Fruit fly (Drosophila melanogaster) whole organism, prepupa: ENCODE data around the gene Tailor.

Experiments used
- Blimp-1 ChIP-seq: fragments of 200-800 bp; sonication (Bioruptor generic); optimal IDR thresholded peaks from 3 replicates; lab custom pipeline; 2017; ENCODE audit warnings: missing biosample characterization, missing genetic modification characterization, mild to moderate bottlenecking, moderate library complexity, missing genetic modification reagents
- CG10631 ChIP-seq: fragments of 200-800 bp; sonication (Bioruptor generic); optimal IDR thresholded peaks from 2 replicates; lab custom pipeline; 2016; ENCODE audit warnings: missing biosample characterization, missing genetic modification characterization
- CG10669 ChIP-seq: fragments of 200-800 bp; sonication (Bioruptor generic); optimal IDR thresholded peaks from 3 replicates; lab custom pipeline; 2018; ENCODE audit warnings: missing biosample characterization, mild to moderate bottlenecking, missing genetic modification characterization, moderate library complexity
- CG11294 ChIP-seq: fragments of 200-800 bp; sonication (Bioruptor generic); IDR thresholded peaks from 2 replicates; pipeline ENCODE4 v1.3.6; 2022; ENCODE audit warnings: missing biosample characterization, missing genetic modification characterization
- CG15336 ChIP-seq: fragments of 200-800 bp; sonication (Bioruptor generic); IDR thresholded peaks from 2 replicates; pipeline ENCODE4 v1.3.6; 2022; ENCODE audit warnings: missing biosample characterization, missing genetic modification characterization
- CG16779 ChIP-seq: fragments of 200-800 bp; sonication (Bioruptor generic); optimal IDR thresholded peaks from 3 replicates; lab custom pipeline; 2017; ENCODE audit warnings: missing biosample characterization, mild to moderate bottlenecking, missing genetic modification characterization
- CG31627 ChIP-seq: fragments of 200-800 bp; sonication (Bioruptor generic); optimal IDR thresholded peaks from 3 replicates; lab custom pipeline; 2016; ENCODE audit warnings: missing biosample characterization, missing genetic modification characterization
- CG32006 ChIP-seq: fragments of 200-800 bp; sonication (Bioruptor generic); optimal IDR thresholded peaks from 3 replicates; lab custom pipeline; 2017; ENCODE audit warnings: missing biosample characterization, mild to moderate bottlenecking, missing genetic modification characterization
- CG34406 ChIP-seq: fragments of 200-800 bp; sonication (Bioruptor generic); optimal IDR thresholded peaks from 3 replicates; lab custom pipeline; 2016; ENCODE audit warnings: missing biosample characterization, missing genetic modification characterization
- CG4318 ChIP-seq: fragments of 200-800 bp; sonication (Bioruptor generic); optimal IDR thresholded peaks from 3 replicates; lab custom pipeline; 2017; ENCODE audit warnings: missing biosample characterization, mild to moderate bottlenecking, missing genetic modification characterization
- CG6163 ChIP-seq: fragments of 200-800 bp; sonication (Bioruptor generic); IDR thresholded peaks from 3 replicates; pipeline ENCODE4 v1.3.6; 2022; ENCODE audit warnings: missing biosample characterization, missing genetic modification characterization
- CG6276 ChIP-seq: fragments of 200-800 bp; sonication (Bioruptor generic); optimal IDR thresholded peaks from 2 replicates; lab custom pipeline; 2017; ENCODE audit warnings: missing biosample characterization, mild to moderate bottlenecking, missing genetic modification characterization
- CG6808 ChIP-seq: fragments of 200-800 bp; sonication (Bioruptor generic); optimal IDR thresholded peaks from 3 replicates; lab custom pipeline; 2017; ENCODE audit warnings: missing biosample characterization, missing genetic modification characterization, mild to moderate bottlenecking, moderate library complexity, missing genetic modification reagents
- CG6854 ChIP-seq: fragments of 200-800 bp; sonication (Bioruptor generic); optimal IDR thresholded peaks from 2 replicates; lab custom pipeline; 2017; ENCODE audit warnings: missing biosample characterization, mild to moderate bottlenecking, missing genetic modification characterization
- CG8119 ChIP-seq: fragments of 200-800 bp; sonication (Bioruptor generic); IDR thresholded peaks from 3 replicates; pipeline ENCODE4 v1.3.6; 2022; ENCODE audit warnings: missing biosample characterization, missing genetic modification characterization
- CG8319 ChIP-seq: fragments of 200-800 bp; sonication (Bioruptor generic); optimal IDR thresholded peaks from 3 replicates; lab custom pipeline; 2016; ENCODE audit warnings: missing biosample characterization, missing genetic modification characterization
- CG8632 ChIP-seq: fragments of 200-800 bp; sonication (Bioruptor generic); optimal IDR thresholded peaks from 3 replicates; lab custom pipeline; 2016; ENCODE audit warnings: missing biosample characterization, missing genetic modification characterization
- CG9139 ChIP-seq: fragments of 200-800 bp; sonication (Bioruptor generic); optimal IDR thresholded peaks from 3 replicates; lab custom pipeline; 2017; ENCODE audit warnings: missing biosample characterization, mild to moderate bottlenecking, missing genetic modification characterization
- Eip75B ChIP-seq: fragments of 200-800 bp; sonication (Bioruptor generic); optimal IDR thresholded peaks from 3 replicates; lab custom pipeline; 2016; ENCODE audit warnings: missing biosample characterization, missing genetic modification characterization
- Eip78C ChIP-seq: fragments of 200-800 bp; sonication (Bioruptor generic); peaks from one replicate; lab custom pipeline; 2016; ENCODE audit warnings: missing biosample characterization, missing genetic modification characterization
- Ets21C ChIP-seq: fragments of 200-800 bp; sonication (Bioruptor generic); optimal IDR thresholded peaks from 3 replicates; lab custom pipeline; 2016; ENCODE audit warnings: missing biosample characterization, missing genetic modification characterization
- Ets96B ChIP-seq: fragments of 200-800 bp; optimal IDR thresholded peaks from 2 replicates; lab custom pipeline; 2019; ENCODE audit warnings: missing biosample characterization, mild to moderate bottlenecking, missing genetic modification characterization, moderate library complexity
- Gug ChIP-seq: fragments of 200-800 bp; sonication (Bioruptor generic); IDR thresholded peaks from 2 replicates; pipeline ENCODE4 v1.3.6; 2022; ENCODE audit warnings: missing biosample characterization, missing genetic modification characterization
- Hr4 ChIP-seq: fragments of 200-800 bp; sonication (Bioruptor generic); optimal IDR thresholded peaks from 3 replicates; lab custom pipeline; 2016; ENCODE audit warnings: missing biosample characterization, missing genetic modification characterization
- Lpt ChIP-seq: fragments of 200-800 bp; sonication (Bioruptor generic); optimal IDR thresholded peaks from 3 replicates; lab custom pipeline; 2016; ENCODE audit warnings: missing biosample characterization, missing genetic modification characterization
- Met ChIP-seq: fragments of 200-800 bp; sonication (Bioruptor generic); optimal IDR thresholded peaks from 3 replicates; lab custom pipeline; 2016; ENCODE audit warnings: missing biosample characterization, missing genetic modification characterization
- Sox102F ChIP-seq: fragments of 200-800 bp; sonication (Bioruptor generic); optimal IDR thresholded peaks from 2 replicates; lab custom pipeline; 2016; ENCODE audit warnings: missing biosample characterization, mild to moderate bottlenecking, missing genetic modification characterization
- Sox14 ChIP-seq: fragments of 200-800 bp; sonication (Bioruptor generic); optimal IDR thresholded peaks from 3 replicates; lab custom pipeline; 2016; ENCODE audit warnings: missing biosample characterization, missing genetic modification characterization
- achi ChIP-seq: fragments of 200-800 bp; sonication (Bioruptor generic); optimal IDR thresholded peaks from 3 replicates; lab custom pipeline; 2016; ENCODE audit warnings: missing biosample characterization, missing genetic modification characterization
- cyc ChIP-seq: fragments of 200-800 bp; sonication (Bioruptor generic); optimal IDR thresholded peaks from 3 replicates; lab custom pipeline; 2016; ENCODE audit warnings: missing biosample characterization, missing genetic modification characterization
- dsx ChIP-seq: fragments of 200-800 bp; optimal IDR thresholded peaks from 3 replicates; lab custom pipeline; 2019; ENCODE audit warnings: missing biosample characterization, mild to moderate bottlenecking, missing genetic modification characterization, moderate library complexity; ENCODE audit not compliant: poor library complexity, severe bottlenecking
- esn ChIP-seq: fragments of 200-800 bp; sonication (Bioruptor generic); optimal IDR thresholded peaks from 2 replicates; lab custom pipeline; 2016; ENCODE audit warnings: missing biosample characterization, mild to moderate bottlenecking, missing genetic modification characterization, moderate library complexity
- fd59A ChIP-seq: fragments of 200-800 bp; sonication (Bioruptor generic); optimal IDR thresholded peaks from 2 replicates; lab custom pipeline; 2017; ENCODE audit warnings: missing biosample characterization, mild to moderate bottlenecking, missing genetic modification characterization, missing genetic modification reagents
- fkh ChIP-seq: fragments of 200-800 bp; sonication (Bioruptor generic); optimal IDR thresholded peaks from 3 replicates; lab custom pipeline; 2017; ENCODE audit warnings: missing biosample characterization, mild to moderate bottlenecking, missing genetic modification characterization, moderate library complexity
- pdm3 ChIP-seq: fragments of 200-800 bp; sonication (Bioruptor generic); optimal IDR thresholded peaks from 3 replicates; lab custom pipeline; 2016; ENCODE audit warnings: missing biosample characterization, missing genetic modification characterization
- salr ChIP-seq, 2 experiments: fragments of 200-800 bp; sonication (Bioruptor generic); optimal IDR thresholded peaks; 3 replicates each; lab custom pipeline; 2016 to 2018; ENCODE audit warnings: missing biosample characterization in 2 of 2, missing genetic modification characterization in 2 of 2, mild to moderate bottlenecking in 1 of 2
- spab ChIP-seq: fragments of 200-800 bp; sonication (Bioruptor generic); optimal IDR thresholded peaks from 2 replicates; lab custom pipeline; 2017; ENCODE audit warnings: missing biosample characterization, mild to moderate bottlenecking, missing genetic modification characterization, missing genetic modification reagents
- ss ChIP-seq, 2 experiments: fragments of 200-800 bp; sonication (Bioruptor generic); optimal IDR thresholded peaks; 2 replicates in 1 of 2; 3 replicates in 1 of 2; lab custom pipeline; 2017 to 2018; ENCODE audit warnings: mild to moderate bottlenecking in 2 of 2, missing biosample characterization in 2 of 2, missing genetic modification characterization in 2 of 2, moderate library complexity in 1 of 2
- svp ChIP-seq: fragments of 200-800 bp; sonication (Bioruptor generic); peaks from one replicate; lab custom pipeline; 2016; ENCODE audit warnings: missing biosample characterization, missing genetic modification characterization
- topi ChIP-seq: fragments of 200-800 bp; sonication (Bioruptor generic); optimal IDR thresholded peaks from 3 replicates; lab custom pipeline; 2016; ENCODE audit warnings: missing biosample characterization, missing genetic modification characterization
- vri ChIP-seq: fragments of 200-800 bp; sonication (Bioruptor generic); optimal IDR thresholded peaks from 3 replicates; lab custom pipeline; 2016; ENCODE audit warnings: missing biosample characterization, mild to moderate bottlenecking, missing genetic modification characterization

Gene Tailor

DNA sequence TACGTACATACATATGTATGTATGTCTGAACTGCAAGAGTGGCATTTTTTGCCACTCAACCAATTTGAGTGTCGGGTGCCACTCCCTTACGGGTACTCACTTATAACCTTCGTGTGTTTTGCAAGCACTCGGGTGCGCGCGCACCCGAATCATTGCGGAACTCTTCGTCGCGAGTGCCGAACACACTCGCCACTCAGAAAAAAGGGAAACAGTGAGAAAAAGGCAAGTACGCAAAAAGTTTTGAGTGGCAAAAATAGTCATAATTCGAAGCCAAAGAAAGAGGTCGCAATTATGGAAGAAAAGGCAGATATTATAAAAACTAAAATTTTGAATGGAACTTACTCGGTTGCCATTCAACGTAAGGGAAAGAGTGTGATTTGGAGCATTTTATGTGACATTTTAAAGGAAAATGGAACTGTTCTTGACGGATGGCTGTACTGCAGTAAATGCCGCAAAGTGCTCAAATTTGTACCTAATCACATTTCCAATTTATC is 4.5 kb upstream of the Tailor start (continued):
- TF ChIP-seq CG10631 (no peak), CG16779 (tag; lab: Kevin White, UChicago) (no peak), Ets96B (tag; lab: Kevin White, UChicago) (no peak), esn (no peak), cyc (no peak), vri (GFP tag; lab: Kevin White, UChicago) (no peak), topi (GFP tag; lab: Kevin White, UChicago) (peak; percentile 16), pdm3 (GFP tag; lab: Kevin White, UChicago) (no peak), Ets21C (GFP tag; lab: Kevin White, UChicago) (no peak), Hr4 (GFP tag; lab: Kevin White, UChicago) (peak; percentile 26), CG6854 (GFP tag; lab: Kevin White, UChicago) (no peak)

dm6 chr3R:7089522-7090336 is 3.8 kb upstream of the Tailor start:
- TF ChIP-seq CG16779 (tag; lab: Kevin White, UChicago) (no peak), dsx (peak; percentile 32), CG11294 (GFP tag; lab: Robert Waterston, UW) (no peak), Gug (no peak), esn (no peak), CG8632 (GFP tag; lab: Kevin White, UChicago) (no peak), Lpt (GFP tag; lab: Kevin White, UChicago) (peak; percentile 67), ss (GFP tag; optimal IDR thresholded peaks at IDR 0.05; lab: Kevin White, UChicago) (peak in 1 of 2 experiments; percentile 13), Sox102F (GFP tag; lab: Kevin White, UChicago) (no peak), spab (GFP tag; lab: Kevin White, UChicago) (no peak), CG6163 (no peak), Eip78C (GFP tag; lab: Kevin White, UChicago) (peak; percentile 42), CG8319 (no peak), CG6276 (GFP tag; lab: Kevin White, UChicago) (no peak), achi (peak; percentile 2), CG32006 (GFP tag; lab: Kevin White, UChicago) (no peak), CG6808 (GFP tag; lab: Kevin White, UChicago) (peak; percentile 35), CG4318 (GFP tag; lab: Kevin White, UChicago) (no peak), CG15336 (GFP tag; lab: Robert Waterston, UW) (no peak), Eip75B (no peak), Met (GFP tag; lab: Kevin White, UChicago) (peak; percentile 12), CG9139 (GFP tag; lab: Kevin White, UChicago) (no peak), Ets96B (tag; lab: Kevin White, UChicago) (no peak), CG8119 (GFP tag; lab: Robert Waterston, UW) (no peak), CG10631 (no peak), CG34406 (GFP tag; lab: Kevin White, UChicago) (no peak), CG6854 (GFP tag; lab: Kevin White, UChicago) (peak; percentile 2), CG31627 (GFP tag; lab: Kevin White, UChicago) (no peak), fkh (GFP tag; lab: Kevin White, UChicago) (peak; percentile 42), salr (GFP tag; optimal IDR thresholded peaks at IDR 0.05; lab: Kevin White, UChicago) (no peak), fd59A (no peak), Ets21C (GFP tag; lab: Kevin White, UChicago) (no peak), Sox14 (GFP tag; lab: Kevin White, UChicago) (no peak), svp (GFP tag; lab: Kevin White, UChicago) (peak; percentile 11), Blimp-1 (GFP tag; lab: Kevin White, UChicago) (no peak), Hr4 (GFP tag; lab: Kevin White, UChicago) (no peak), CG10669 (GFP tag; lab: Kevin White, UChicago) (no peak)
